Worm (Caenorhabditis elegans) whole organism, L3 larva: ENCODE data around the gene F16H6.10.

Experiments used
- R02D3.7 ChIP-seq: fragments of 150-350 bp; optimal IDR thresholded peaks from 2 replicates; lab custom pipeline; 2014; ENCODE audit warnings: missing biosample characterization, missing genetic modification characterization
- aly-2 ChIP-seq: fragments of 150-350 bp; optimal IDR thresholded peaks from 2 replicates; lab custom pipeline; 2014; ENCODE audit warnings: missing biosample characterization, missing genetic modification characterization
- ama-1 ChIP-seq: fragments of 150-350 bp; optimal IDR thresholded peaks from 2 replicates; lab custom pipeline; 2018
- ceh-16 ChIP-seq: sonication (generic microtip); optimal IDR thresholded peaks from 2 replicates; lab custom pipeline; 2017; ENCODE audit warnings: missing biosample characterization, missing genetic modification characterization
- ceh-9 ChIP-seq: sonication (generic microtip); optimal IDR thresholded peaks from 2 replicates; lab custom pipeline; 2018; ENCODE audit warnings: missing biosample characterization, missing genetic modification characterization
- daf-12 ChIP-seq: fragments of 150-350 bp; optimal IDR thresholded peaks from 2 replicates; lab custom pipeline; 2014; ENCODE audit warnings: missing biosample characterization, missing genetic modification reagents, missing genetic modification characterization
- egl-27 ChIP-seq: sonication (generic microtip); optimal IDR thresholded peaks from 4 replicates; lab custom pipeline; 2017; ENCODE audit warnings: missing biosample characterization, missing genetic modification reagents, missing genetic modification characterization
- elt-1 ChIP-seq: fragments of 150-350 bp; optimal IDR thresholded peaks from 2 replicates; lab custom pipeline; 2014; ENCODE audit warnings: missing biosample characterization, missing genetic modification characterization
- elt-2 ChIP-seq: sonication (generic microtip); optimal IDR thresholded peaks from 2 replicates; lab custom pipeline; 2016; ENCODE audit warnings: missing genetic modification reagents, mild to moderate bottlenecking, missing genetic modification characterization, missing compliant biosample characterization
- elt-3 ChIP-seq, 3 experiments: fragments of 150-350 bp in 1 of 3; sonication (generic microtip) in 2 of 3; optimal IDR thresholded peaks; 2 replicates in 2 of 3; 4 replicates in 1 of 3; lab custom pipeline; 2014 to 2017; ENCODE audit warnings: missing biosample characterization in 3 of 3, missing genetic modification characterization in 3 of 3
- eor-1 ChIP-seq, 2 experiments: fragments of 150-350 bp; optimal IDR thresholded peaks; 2 replicates each; lab custom pipeline; 2014 to 2018; ENCODE audit warnings: missing biosample characterization in 2 of 2, missing genetic modification characterization in 2 of 2
- fkh-10 ChIP-seq: sonication (generic microtip); optimal IDR thresholded peaks from 2 replicates; lab custom pipeline; 2017; ENCODE audit warnings: missing biosample characterization, missing genetic modification reagents, missing genetic modification characterization
- fos-1 ChIP-seq: fragments of 150-350 bp; optimal IDR thresholded peaks from 2 replicates; lab custom pipeline; 2014; ENCODE audit warnings: missing biosample characterization, missing genetic modification characterization
- hmg-11 ChIP-seq: sonication (generic microtip); optimal IDR thresholded peaks from 2 replicates; lab custom pipeline; 2016; ENCODE audit warnings: missing genetic modification characterization, missing compliant biosample characterization
- jun-1 ChIP-seq: fragments of 150-350 bp; optimal IDR thresholded peaks from 2 replicates; lab custom pipeline; 2014; ENCODE audit warnings: missing biosample characterization, missing genetic modification reagents, missing genetic modification characterization
- lin-39 ChIP-seq: fragments of 150-350 bp; optimal IDR thresholded peaks from 2 replicates; lab custom pipeline; 2018; ENCODE audit warnings: missing biosample characterization, missing genetic modification reagents, missing genetic modification characterization
- lsy-12 ChIP-seq: sonication (generic microtip); optimal IDR thresholded peaks from 2 replicates; lab custom pipeline; 2016; ENCODE audit warnings: mild to moderate bottlenecking, missing genetic modification characterization, missing compliant biosample characterization
- mml-1 ChIP-seq: fragments of 150-350 bp; sonication (generic microtip); optimal IDR thresholded peaks from 3 replicates; lab custom pipeline; 2014; ENCODE audit warnings: missing biosample characterization, missing genetic modification characterization
- nfya-1 ChIP-seq: sonication (generic microtip); optimal IDR thresholded peaks from 2 replicates; lab custom pipeline; 2017; ENCODE audit warnings: missing genetic modification characterization, mild to moderate bottlenecking, missing compliant biosample characterization, antibody characterized with exemption, moderate library complexity; ENCODE audit not compliant: insufficient read depth
- nhr-11 ChIP-seq: fragments of 150-350 bp; optimal IDR thresholded peaks from 2 replicates; lab custom pipeline; 2014; ENCODE audit warnings: missing biosample characterization, missing genetic modification characterization
- nhr-12 ChIP-seq: fragments of 150-350 bp; optimal IDR thresholded peaks from 2 replicates; lab custom pipeline; 2014; ENCODE audit warnings: missing biosample characterization, missing genetic modification characterization
- nhr-23 ChIP-seq: fragments of 150-350 bp; optimal IDR thresholded peaks from 2 replicates; lab custom pipeline; 2014; ENCODE audit warnings: missing biosample characterization, missing genetic modification reagents, missing genetic modification characterization
- nhr-237 ChIP-seq: fragments of 150-350 bp; optimal IDR thresholded peaks from 2 replicates; lab custom pipeline; 2014; ENCODE audit warnings: missing biosample characterization, missing genetic modification characterization
- nhr-28 ChIP-seq: fragments of 150-350 bp; optimal IDR thresholded peaks from 2 replicates; lab custom pipeline; 2014; ENCODE audit warnings: missing biosample characterization, missing genetic modification characterization
- nhr-43 ChIP-seq: sonication (generic microtip); optimal IDR thresholded peaks from 2 replicates; lab custom pipeline; 2016; ENCODE audit warnings: mild to moderate bottlenecking, missing genetic modification characterization, missing compliant biosample characterization; ENCODE audit not compliant: poor library complexity, severe bottlenecking
- nhr-67 ChIP-seq: fragments of 150-350 bp; optimal IDR thresholded peaks from 2 replicates; lab custom pipeline; 2014; ENCODE audit warnings: missing biosample characterization, missing genetic modification characterization
- pha-4 ChIP-seq: fragments of 150-350 bp; optimal IDR thresholded peaks from 2 replicates; lab custom pipeline; 2014; ENCODE audit warnings: missing biosample characterization, missing genetic modification reagents, missing genetic modification characterization
- pqm-1 ChIP-seq: fragments of 150-350 bp; optimal IDR thresholded peaks from 2 replicates; lab custom pipeline; 2017; ENCODE audit warnings: missing biosample characterization, missing genetic modification characterization, inconsistent platforms
- sea-2 ChIP-seq: fragments of 150-350 bp; sonication (generic microtip); optimal IDR thresholded peaks from 4 replicates; lab custom pipeline; 2014; ENCODE audit warnings: missing biosample characterization, missing genetic modification reagents, missing genetic modification characterization
- skn-1 ChIP-seq: fragments of 150-350 bp; optimal IDR thresholded peaks from 2 replicates; lab custom pipeline; 2014; ENCODE audit warnings: missing biosample characterization, missing genetic modification characterization
- unc-39 ChIP-seq: sonication (generic microtip); optimal IDR thresholded peaks from 4 replicates; lab custom pipeline; 2017; ENCODE audit warnings: missing biosample characterization, missing genetic modification characterization
- unc-62 ChIP-seq: fragments of 150-350 bp; sonication (generic microtip); optimal IDR thresholded peaks from 4 replicates; lab custom pipeline; 2014; ENCODE audit warnings: missing biosample characterization, missing genetic modification reagents, missing genetic modification characterization
- zag-1 ChIP-seq: fragments of 150-350 bp; optimal IDR thresholded peaks from 2 replicates; lab custom pipeline; 2014; ENCODE audit warnings: missing biosample characterization, missing genetic modification characterization
- ztf-11 ChIP-seq: fragments of 150-350 bp; optimal IDR thresholded peaks from 2 replicates; lab custom pipeline; 2014; ENCODE audit warnings: missing biosample characterization, missing genetic modification characterization
- ztf-4 ChIP-seq: fragments of 150-350 bp; optimal IDR thresholded peaks from 2 replicates; lab custom pipeline; 2014; ENCODE audit warnings: missing biosample characterization, missing genetic modification characterization

F16H6.10 gene

DNA sequence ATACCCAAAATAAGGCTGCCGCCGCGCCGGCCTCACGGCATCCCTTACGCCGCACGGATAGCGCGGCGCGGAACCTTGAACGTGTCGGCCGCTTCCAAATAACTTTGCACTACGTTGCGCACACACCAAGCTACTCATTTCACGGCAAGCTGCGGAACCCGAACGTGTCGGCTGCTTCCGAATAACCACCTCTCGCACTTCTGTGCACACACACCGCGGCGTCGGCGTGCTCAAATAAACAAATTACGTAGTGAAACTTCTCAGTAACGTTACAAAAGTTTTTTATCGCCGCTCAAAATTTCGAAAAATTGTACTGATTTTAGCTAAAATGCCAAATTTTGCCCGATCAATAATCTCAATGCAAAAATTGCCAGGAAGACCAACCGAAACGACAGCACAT, 11.4 kb downstream of the F16H6.10 start:
- TF ChIP-seq zag-1 (tag; lab: Kevin White, UChicago) (no peak), ama-1 (lab: Kevin White, UChicago) (no peak), ceh-16 (no peak), nhr-43 (tag; lab: Kevin White, UChicago) (no peak), mml-1 (tag; lab: Kevin White, UChicago) (no peak)
- TF ChIP-seq, all 47 proteins: peak for 0

DNA sequence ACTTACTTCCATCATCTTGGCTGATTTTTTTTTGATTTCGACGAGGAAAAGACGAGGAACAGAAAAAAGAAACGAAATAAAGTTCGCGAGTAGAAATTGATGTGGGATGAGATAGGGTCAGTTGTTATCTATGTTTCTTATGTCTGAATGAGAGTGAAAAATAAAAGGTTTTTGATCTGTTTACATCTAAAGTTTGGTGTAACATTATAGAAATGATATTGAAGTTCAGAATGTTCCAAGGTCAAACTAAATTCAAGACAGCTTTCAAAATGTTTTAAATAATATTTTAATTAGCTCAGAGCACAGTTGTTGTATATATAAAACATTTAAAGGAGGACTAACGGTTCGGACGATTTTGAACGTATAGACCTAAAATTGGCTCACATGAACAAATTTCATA, 15.2 kb downstream of the F16H6.10 start, which contains the start of gene F16H6.7:
TSS of gene F16H6.7 (minus strand) at position 101 of the 400 bp plus-strand sequence.
- TF ChIP-seq nhr-23 (tag; lab: Kevin White, UChicago): no peak
- no peak for TF ChIP-seq ceh-9 (tag; lab: Kevin White, UChicago)
- no peak for TF ChIP-seq nfya-1 (tag; lab: Kevin White, UChicago)
- no peak for TF ChIP-seq R02D3.7 (tag; lab: Kevin White, UChicago)
- no peak for TF ChIP-seq ceh-16
- TF ChIP-seq fos-1: no peak
- no peak for TF ChIP-seq eor-1 (tag; optimal IDR thresholded peaks at IDR 0.05; lab: Kevin White, UChicago)
- no peak for TF ChIP-seq lsy-12 (tag; lab: Kevin White, UChicago)
- TF ChIP-seq elt-2 (tag; lab: Kevin White, UChicago): no peak
- no peak for TF ChIP-seq nhr-67 (tag; lab: Kevin White, UChicago)
- TF ChIP-seq unc-39 (tag; lab: Kevin White, UChicago): no peak
- no peak for TF ChIP-seq nhr-237 (tag; lab: Kevin White, UChicago)
- no peak for TF ChIP-seq sea-2 (GFP tag; lab: Kevin White, UChicago)
- TF ChIP-seq, all 47 proteins: peak for 0

DNA sequence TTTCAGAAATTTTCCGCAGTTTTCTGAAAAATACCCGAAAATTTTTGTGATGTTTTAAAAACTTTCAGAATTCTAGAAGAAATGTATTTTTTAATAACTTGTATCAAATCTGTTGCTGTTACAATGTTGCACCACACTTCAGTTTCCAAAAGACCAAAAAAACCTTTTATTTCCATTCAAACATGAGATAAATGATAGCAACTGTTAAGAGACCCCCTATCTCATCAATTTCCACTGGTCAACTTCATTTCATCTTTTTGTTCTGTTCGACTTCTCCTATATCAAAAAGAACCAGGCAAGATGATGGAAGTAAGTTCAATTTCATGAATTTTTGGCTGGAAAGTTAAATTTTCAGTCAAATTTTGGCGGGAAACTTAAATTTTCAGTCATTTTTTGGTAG, 25.8 kb downstream of the F16H6.10 start, which contains the start of gene F16H6.4:
TSS of gene F16H6.4 (plus strand) at position 301 of the 400 bp plus-strand sequence.
- TF ChIP-seq egl-27 (no peak), lsy-12 (tag; lab: Kevin White, UChicago) (no peak), fkh-10 (GFP tag; lab: Kevin White, UChicago) (no peak), elt-3 (tag; optimal IDR thresholded peaks at IDR 0.05; lab: Kevin White, UChicago) (no peak), nhr-11 (tag; lab: Kevin White, UChicago) (no peak), elt-2 (tag; lab: Kevin White, UChicago) (no peak), nhr-12 (tag; lab: Kevin White, UChicago) (no peak), skn-1 (no peak)

DNA sequence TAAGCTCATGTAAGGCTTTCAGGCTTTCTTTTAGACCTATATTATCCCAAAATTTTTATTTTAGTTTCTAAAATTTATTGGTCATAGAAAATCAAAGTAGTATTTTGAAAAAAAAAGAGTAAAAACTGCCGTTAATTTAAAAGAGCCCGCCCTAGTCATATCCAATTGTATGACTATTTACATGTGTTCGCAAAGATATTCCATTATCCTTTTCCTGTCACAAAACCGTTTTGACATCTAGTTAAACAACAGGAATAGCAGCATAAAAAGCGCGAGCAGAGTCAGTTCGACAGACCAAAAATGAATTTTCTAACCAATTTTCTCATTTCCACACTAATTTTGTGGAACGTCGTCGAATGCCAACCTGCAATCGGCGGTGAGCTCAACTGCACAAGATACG, 29.2 kb downstream of the F16H6.10 start, which contains the start of gene F16H6.3:
TSS of gene F16H6.3 (plus strand) at position 301 of the 400 bp plus-strand sequence.
- TF ChIP-seq mml-1 (tag; lab: Kevin White, UChicago) (no peak), nhr-237 (tag; lab: Kevin White, UChicago) (no peak), nhr-11 (tag; lab: Kevin White, UChicago) (no peak), ama-1 (lab: Kevin White, UChicago) (no peak), zag-1 (tag; lab: Kevin White, UChicago) (no peak), nhr-67 (tag; lab: Kevin White, UChicago) (no peak), pha-4 (tag; lab: Kevin White, UChicago) (no peak)

DNA sequence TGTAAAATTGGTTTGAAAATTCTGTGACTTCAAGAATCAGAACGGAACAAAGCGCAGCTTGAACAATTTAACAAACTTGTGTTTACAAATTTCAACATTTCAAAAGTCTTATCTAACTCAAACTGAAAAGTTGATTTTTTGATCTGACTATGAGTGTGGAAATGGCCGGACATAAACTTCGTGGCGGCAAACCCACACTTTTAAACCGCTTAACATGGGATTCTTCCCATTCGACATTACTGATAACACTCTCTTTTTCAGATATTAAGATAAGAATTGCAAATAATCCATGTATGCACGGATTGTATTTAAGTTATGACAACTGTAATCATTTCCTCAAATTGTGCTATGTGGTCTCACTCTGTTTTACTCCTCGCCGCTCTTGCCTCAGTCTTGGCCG, 33.1 kb downstream of the F16H6.10 start, which contains the start of gene clec-42:
TSS of gene clec-42 (plus strand) at position 285 of the 400 bp plus-strand sequence.
- TF ChIP-seq elt-2 (tag; lab: Kevin White, UChicago): peak; percentile 79
- no peak for TF ChIP-seq ztf-4 (tag; lab: Kevin White, UChicago)
- TF ChIP-seq mml-1 (tag; lab: Kevin White, UChicago): no peak
- no peak for TF ChIP-seq nhr-28 (tag; lab: Kevin White, UChicago)
- TF ChIP-seq unc-62 (GFP tag; lab: Kevin White, UChicago): no peak
- TF ChIP-seq eor-1 (tag; optimal IDR thresholded peaks at IDR 0.05; lab: Kevin White, UChicago): no peak
- no peak for TF ChIP-seq R02D3.7 (tag; lab: Kevin White, UChicago)
- TF ChIP-seq jun-1 (tag; lab: Kevin White, UChicago): peak; percentile 1
- TF ChIP-seq ztf-11 (tag; lab: Kevin White, UChicago): no peak
- no peak for TF ChIP-seq hmg-11 (tag; lab: Kevin White, UChicago)
- no peak for TF ChIP-seq nhr-67 (tag; lab: Kevin White, UChicago)
- no peak for TF ChIP-seq elt-1 (tag; lab: Kevin White, UChicago)
- no peak for TF ChIP-seq unc-39 (tag; lab: Kevin White, UChicago)
- no peak for TF ChIP-seq nhr-12 (tag; lab: Kevin White, UChicago)
- TF ChIP-seq daf-12 (tag; lab: Kevin White, UChicago): no peak
- no peak for TF ChIP-seq ceh-16
- TF ChIP-seq pqm-1 (tag; lab: Kevin White, UChicago): peak; percentile 31
- TF ChIP-seq nhr-23 (tag; lab: Kevin White, UChicago): no peak
- TF ChIP-seq lin-39 (tag; lab: Kevin White, UChicago): no peak
- no peak for TF ChIP-seq pha-4 (tag; lab: Kevin White, UChicago)
- no peak for TF ChIP-seq egl-27
- no peak for TF ChIP-seq aly-2
